Fruit fly (Drosophila melanogaster) S2 (cell line): ENCODE measurements around the gene CG31808.

Experiments used
- CG8478 ChIP-seq: fragments of >200 bp; optimal IDR thresholded peaks from 2 replicates; lab custom pipeline; 2018
- CTCF ChIP-seq, 2 experiments: fragments of >200 bp; optimal IDR thresholded peaks; 2 replicates each; lab custom pipeline; 2018

DNA sequence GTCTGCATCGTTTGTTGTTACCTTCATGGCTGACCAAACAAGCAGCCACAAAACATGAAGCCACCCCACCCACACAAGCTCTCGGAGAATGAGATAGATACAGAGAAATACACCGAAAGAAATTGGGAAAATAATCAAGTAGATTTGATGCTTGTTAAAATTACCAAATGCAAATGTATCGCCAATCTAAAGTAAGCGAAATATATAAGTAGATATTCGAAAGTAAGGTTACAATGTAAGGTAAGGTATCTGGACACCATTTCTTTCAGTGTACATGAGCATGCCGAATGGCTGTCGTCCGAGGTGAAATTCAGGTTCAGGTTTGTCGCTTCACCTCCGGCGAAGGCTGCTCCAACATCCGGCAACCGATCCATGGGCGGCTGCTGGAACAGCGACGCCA is 43.7 kb downstream of the CG31808 start:
- TF ChIP-seq CG8478 (lab: Kevin White, UChicago) = no peak
- no peak for TF ChIP-seq CTCF (optimal IDR thresholded peaks at IDR 0.05; lab: Kevin White, UChicago)
